Worm (Caenorhabditis elegans) whole organism, late embryonic: ENCODE data around the gene slrp-1.

Source experiments
- C08G9.2 ChIP-seq: sonication (generic microtip); optimal IDR thresholded peaks from 2 replicates; lab custom pipeline; 2016; ENCODE audit warnings: mild to moderate bottlenecking, missing genetic modification characterization, moderate library complexity, missing compliant biosample characterization
- C38D4.7 ChIP-seq: fragments of 200-800 bp; sonication (Bioruptor generic); optimal IDR thresholded peaks from 2 replicates; lab custom pipeline; 2018; ENCODE audit warnings: mild to moderate bottlenecking, missing genetic modification characterization, moderate library complexity, missing compliant biosample characterization
- F13H6.1 ChIP-seq: sonication (generic microtip); optimal IDR thresholded peaks from 2 replicates; lab custom pipeline; 2016; ENCODE audit warnings: missing genetic modification characterization, missing compliant biosample characterization
- K02D7.2 ChIP-seq: sonication (generic microtip); optimal IDR thresholded peaks from 2 replicates; lab custom pipeline; 2017; ENCODE audit warnings: mild to moderate bottlenecking, missing genetic modification characterization, missing compliant biosample characterization
- K09A11.1 ChIP-seq: sonication (generic microtip); optimal IDR thresholded peaks from 2 replicates; lab custom pipeline; 2017; ENCODE audit warnings: antibody characterized with exemption, mild to moderate bottlenecking, missing genetic modification characterization, missing compliant biosample characterization; ENCODE audit not compliant: insufficient read depth
- T23F11.4 ChIP-seq: fragments of 200-800 bp; sonication (Bioruptor generic); optimal IDR thresholded peaks from 2 replicates; lab custom pipeline; 2018; ENCODE audit warnings: mild to moderate bottlenecking, missing genetic modification characterization, missing compliant biosample characterization
- ahr-1 ChIP-seq: sonication (generic microtip); optimal IDR thresholded peaks from 2 replicates; lab custom pipeline; 2016; ENCODE audit warnings: missing genetic modification characterization, missing compliant biosample characterization
- ama-1 ChIP-seq: fragments of 150-350 bp; optimal IDR thresholded peaks from 2 replicates; lab custom pipeline; 2014
- ceh-14 ChIP-seq: sonication (generic microtip); optimal IDR thresholded peaks from 2 replicates; lab custom pipeline; 2016; ENCODE audit warnings: missing genotype, missing genetic modification characterization, missing compliant biosample characterization
- ceh-18 ChIP-seq: sonication (generic microtip); optimal IDR thresholded peaks from 2 replicates; lab custom pipeline; 2016; ENCODE audit warnings: missing genetic modification characterization, missing compliant biosample characterization
- ceh-22 ChIP-seq: sonication (generic microtip); optimal IDR thresholded peaks from 2 replicates; lab custom pipeline; 2017; ENCODE audit warnings: missing biosample characterization, missing genetic modification characterization
- ceh-34 ChIP-seq: sonication (generic microtip); optimal IDR thresholded peaks from 2 replicates; lab custom pipeline; 2016; ENCODE audit warnings: mild to moderate bottlenecking, missing genetic modification characterization, missing compliant biosample characterization
- ceh-48 ChIP-seq: sonication (generic microtip); optimal IDR thresholded peaks from 2 replicates; lab custom pipeline; 2016; ENCODE audit warnings: missing genetic modification characterization, inconsistent platforms, missing compliant biosample characterization
- che-1 ChIP-seq: sonication (generic microtip); optimal IDR thresholded peaks from 2 replicates; lab custom pipeline; 2016; ENCODE audit warnings: mild to moderate bottlenecking, missing genetic modification characterization, missing compliant biosample characterization
- elt-4 ChIP-seq: sonication (generic microtip); optimal IDR thresholded peaks from 2 replicates; lab custom pipeline; 2016; ENCODE audit warnings: missing genetic modification characterization, missing compliant biosample characterization
- ets-4 ChIP-seq: sonication (generic microtip); optimal IDR thresholded peaks from 2 replicates; lab custom pipeline; 2016; ENCODE audit warnings: missing genetic modification characterization, missing compliant biosample characterization
- fax-1 ChIP-seq: sonication (generic microtip); optimal IDR thresholded peaks from 2 replicates; lab custom pipeline; 2016; ENCODE audit warnings: missing genotype, missing genetic modification characterization, missing compliant biosample characterization
- fkh-10 ChIP-seq: fragments of 150-350 bp; optimal IDR thresholded peaks from 2 replicates; lab custom pipeline; 2014; ENCODE audit warnings: missing biosample characterization, missing genetic modification reagents, missing genetic modification characterization
- fkh-6 ChIP-seq: sonication (generic microtip); optimal IDR thresholded peaks from 2 replicates; lab custom pipeline; 2016; ENCODE audit warnings: missing genetic modification characterization, missing compliant biosample characterization
- nfya-1 ChIP-seq: sonication (generic microtip); optimal IDR thresholded peaks from 2 replicates; lab custom pipeline; 2017; ENCODE audit warnings: missing genetic modification characterization, mild to moderate bottlenecking, missing compliant biosample characterization, antibody characterized with exemption, moderate library complexity
- nhr-232 ChIP-seq: sonication (generic microtip); optimal IDR thresholded peaks from 2 replicates; lab custom pipeline; 2016; ENCODE audit warnings: missing genetic modification characterization, missing compliant biosample characterization
- pag-3 ChIP-seq: sonication (generic microtip); optimal IDR thresholded peaks from 2 replicates; lab custom pipeline; 2016; ENCODE audit warnings: missing compliant biosample characterization, missing genetic modification characterization, borderline replicate concordance
- pat-9 ChIP-seq: fragments of 200-800 bp; sonication (Bioruptor generic); optimal IDR thresholded peaks from 2 replicates; lab custom pipeline; 2018; ENCODE audit warnings: mild to moderate bottlenecking, missing genetic modification characterization, moderate library complexity, missing compliant biosample characterization
- pha-4 ChIP-seq: fragments of 150-350 bp; optimal IDR thresholded peaks from 2 replicates; lab custom pipeline; 2018; ENCODE audit warnings: missing biosample characterization, missing genetic modification reagents, missing genetic modification characterization
- pqm-1 ChIP-seq: sonication (generic microtip); optimal IDR thresholded peaks from 2 replicates; lab custom pipeline; 2016; ENCODE audit warnings: missing genetic modification characterization, missing compliant biosample characterization
- pros-1 ChIP-seq: fragments of 150-350 bp; optimal IDR thresholded peaks from 2 replicates; lab custom pipeline; 2014; ENCODE audit warnings: missing biosample characterization, missing genetic modification reagents, missing genetic modification characterization
- ref-2 ChIP-seq: sonication (generic microtip); optimal IDR thresholded peaks from 2 replicates; lab custom pipeline; 2016; ENCODE audit warnings: missing genetic modification characterization, missing compliant biosample characterization
- rnt-1 ChIP-seq: sonication (generic microtip); optimal IDR thresholded peaks from 2 replicates; lab custom pipeline; 2016; ENCODE audit warnings: missing genetic modification characterization, missing compliant biosample characterization
- sdc-2 ChIP-seq: sonication (generic microtip); optimal IDR thresholded peaks from 2 replicates; lab custom pipeline; 2016; ENCODE audit warnings: missing genotype, missing genetic modification characterization, missing compliant biosample characterization
- sox-4 ChIP-seq: sonication (generic microtip); optimal IDR thresholded peaks from 2 replicates; lab custom pipeline; 2017; ENCODE audit warnings: mild to moderate bottlenecking, missing genetic modification characterization, inconsistent platforms, missing compliant biosample characterization
- tbx-2 ChIP-seq: sonication (generic microtip); optimal IDR thresholded peaks from 2 replicates; lab custom pipeline; 2016; ENCODE audit warnings: missing genetic modification characterization, missing compliant biosample characterization
- ttx-3 ChIP-seq: sonication (generic microtip); optimal IDR thresholded peaks from 2 replicates; lab custom pipeline; 2016; ENCODE audit warnings: missing genetic modification reagents, missing genetic modification characterization, missing compliant biosample characterization
- unc-42 ChIP-seq: sonication (generic microtip); optimal IDR thresholded peaks from 2 replicates; lab custom pipeline; 2016; ENCODE audit warnings: missing genotype, missing genetic modification characterization, missing compliant biosample characterization
- unc-55 ChIP-seq: sonication (generic microtip); optimal IDR thresholded peaks from 2 replicates; lab custom pipeline; 2017; ENCODE audit warnings: missing biosample characterization, missing genetic modification reagents, missing genetic modification characterization
- unc-86 ChIP-seq: sonication (generic microtip); optimal IDR thresholded peaks from 2 replicates; lab custom pipeline; 2016; ENCODE audit warnings: missing genetic modification characterization, missing compliant biosample characterization
- zip-5 ChIP-seq: sonication (generic microtip); optimal IDR thresholded peaks from 2 replicates; lab custom pipeline; 2016; ENCODE audit warnings: missing genetic modification characterization, missing compliant biosample characterization
- ztf-16 ChIP-seq: sonication (generic microtip); optimal IDR thresholded peaks from 2 replicates; lab custom pipeline; 2017; ENCODE audit warnings: missing genetic modification characterization, missing compliant biosample characterization

Gene slrp-1

ce11 chrV:13556746-13557145 lies 8.9 kb upstream of the slrp-1 start, which contains the start of gene cav-2 (continued):
- no peak for TF ChIP-seq pat-9 (tag; lab: Kevin White, UChicago)
- peak; percentile 13 for TF ChIP-seq ceh-48 (tag; lab: Kevin White, UChicago)
- peak; percentile 12 for TF ChIP-seq unc-86 (tag; lab: Kevin White, UChicago)
- no peak for TF ChIP-seq T23F11.4
- TF ChIP-seq che-1 (tag; lab: Kevin White, UChicago), result no peak
- peak; percentile 48 for TF ChIP-seq ceh-18
- TF ChIP-seq sox-4 (tag; lab: Kevin White, UChicago), result no peak
- peak; percentile 46 for TF ChIP-seq ceh-34 (tag; lab: Kevin White, UChicago)
- peak; percentile 26 for TF ChIP-seq nfya-1 (tag; lab: Kevin White, UChicago)
- TF ChIP-seq fkh-6 (tag; lab: Kevin White, UChicago), result peak; percentile 41

- TF ChIP-seq unc-42 (tag; lab: Kevin White, UChicago), result no peak
- TF ChIP-seq ceh-14, result no peak
- TF ChIP-seq ttx-3 (tag; lab: Kevin White, UChicago), result no peak
- TF ChIP-seq pha-4, result no peak
- no peak for TF ChIP-seq ceh-48 (tag; lab: Kevin White, UChicago)
- TF ChIP-seq ceh-22 (tag; lab: Kevin White, UChicago), result no peak
- no peak for TF ChIP-seq ref-2 (tag; lab: Kevin White, UChicago)
Measured at ce11 chrV:13559978-13560377, 5.7 kb upstream of the slrp-1 start, which contains the start of gene C56A3.8. C56A3.8 (plus strand) TSS chrV:13560278.

ce11 chrV:13562748-13563147 lies 2.9 kb upstream of the slrp-1 start:
- TF ChIP-seq fax-1 (tag; lab: Kevin White, UChicago) (no peak), C08G9.2 (tag; lab: Kevin White, UChicago) (no peak), tbx-2 (tag; lab: Kevin White, UChicago) (no peak), unc-55 (GFP tag; lab: Kevin White, UChicago) (no peak), ttx-3 (tag; lab: Kevin White, UChicago) (no peak), pat-9 (tag; lab: Kevin White, UChicago) (no peak), K02D7.2 (tag; lab: Kevin White, UChicago) (no peak), F13H6.1 (tag; lab: Kevin White, UChicago) (no peak), pag-3 (tag; lab: Kevin White, UChicago) (no peak), ama-1 (lab: Kevin White, UChicago) (no peak), che-1 (tag; lab: Kevin White, UChicago) (no peak), fkh-10 (GFP tag; lab: Kevin White, UChicago) (no peak), rnt-1 (tag; lab: Kevin White, UChicago) (no peak), ets-4 (tag; lab: Kevin White, UChicago) (no peak), zip-5 (tag; lab: Kevin White, UChicago) (no peak), K09A11.1 (tag; lab: Kevin White, UChicago) (no peak), ceh-14 (no peak), pros-1 (tag; lab: Kevin White, UChicago) (no peak)
- TF ChIP-seq, all 69 proteins: peak for 0

ce11 chrV:13563841-13564240 lies 1.8 kb upstream of the slrp-1 start, which contains the start of gene grl-17:
grl-17 (minus strand) TSS chrV:13563941.
- TF ChIP-seq nhr-232 (tag; lab: Kevin White, UChicago) (no peak), ets-4 (tag; lab: Kevin White, UChicago) (no peak), ceh-34 (tag; lab: Kevin White, UChicago) (no peak), unc-42 (tag; lab: Kevin White, UChicago) (no peak), ahr-1 (no peak), fax-1 (tag; lab: Kevin White, UChicago) (no peak), nfya-1 (tag; lab: Kevin White, UChicago) (no peak), pqm-1 (tag; lab: Kevin White, UChicago) (no peak), ama-1 (lab: Kevin White, UChicago) (no peak), C38D4.7 (GFP tag; lab: Kevin White, UChicago) (no peak), rnt-1 (tag; lab: Kevin White, UChicago) (no peak), zip-5 (tag; lab: Kevin White, UChicago) (no peak), elt-4 (tag; lab: Kevin White, UChicago) (no peak), sdc-2 (no peak), ceh-22 (tag; lab: Kevin White, UChicago) (no peak), pros-1 (tag; lab: Kevin White, UChicago) (no peak), ztf-16 (tag; lab: Kevin White, UChicago) (no peak), ttx-3 (tag; lab: Kevin White, UChicago) (no peak)
